Worm (Caenorhabditis elegans) whole organism, L2 larva: Measurements from ENCODE around the gene T06D8.10.

Source experiments
- aly-2 ChIP-seq: fragments of 150-350 bp; optimal IDR thresholded peaks from 2 replicates; lab custom pipeline; 2014; ENCODE audit warnings: missing biosample characterization, missing genetic modification characterization
- lin-13 ChIP-seq: fragments of 150-350 bp; optimal IDR thresholded peaks from 2 replicates; lab custom pipeline; 2014; ENCODE audit warnings: missing biosample characterization, missing genetic modification reagents, missing genetic modification characterization
- nhr-11 ChIP-seq: fragments of 150-350 bp; optimal IDR thresholded peaks from 2 replicates; lab custom pipeline; 2014; ENCODE audit warnings: missing biosample characterization, missing genetic modification characterization
- nhr-12 ChIP-seq: fragments of 150-350 bp; optimal IDR thresholded peaks from 2 replicates; lab custom pipeline; 2014; ENCODE audit warnings: missing biosample characterization, missing genetic modification characterization
- nhr-25 ChIP-seq: fragments of 150-350 bp; sonication (generic microtip); optimal IDR thresholded peaks from 3 replicates; lab custom pipeline; 2014; ENCODE audit warnings: missing biosample characterization, missing genetic modification characterization
- skn-1 ChIP-seq: sonication (generic microtip); optimal IDR thresholded peaks from 2 replicates; lab custom pipeline; 2017; ENCODE audit warnings: missing biosample characterization, missing genetic modification characterization
- unc-39 ChIP-seq: fragments of 150-350 bp; optimal IDR thresholded peaks from 2 replicates; lab custom pipeline; 2014; ENCODE audit warnings: missing biosample characterization, missing genetic modification characterization

DNA sequence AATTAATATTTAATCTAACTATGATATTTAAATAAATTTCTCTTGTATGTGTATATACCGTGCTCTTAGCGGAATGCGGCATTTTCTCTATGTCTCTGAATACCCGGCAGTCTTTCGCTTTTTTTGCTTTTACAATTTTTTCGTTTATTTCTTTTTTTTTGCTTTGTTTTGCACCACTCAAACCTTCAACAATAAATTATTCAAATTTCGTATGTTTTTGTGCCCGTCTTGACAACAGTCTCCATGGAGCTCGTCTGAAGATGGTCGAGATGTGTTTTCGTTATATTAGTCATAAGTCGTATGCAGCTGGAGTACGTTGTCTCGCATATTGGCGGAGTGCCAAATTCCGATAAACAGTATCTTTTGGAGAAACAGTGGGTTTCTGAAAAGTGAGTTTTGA lies 20.9 kb downstream of the T06D8.10 start, which contains the start of gene T06D8.2:
- TF ChIP-seq unc-39 (tag; lab: Kevin White, UChicago), result no peak
- TF ChIP-seq nhr-25, result no peak
- TF ChIP-seq skn-1 (tag; lab: Kevin White, UChicago), result no peak
- no peak for TF ChIP-seq nhr-12
- no peak for TF ChIP-seq aly-2 (tag; lab: Kevin White, UChicago)
- no peak for TF ChIP-seq lin-13 (GFP tag; lab: Kevin White, UChicago)
- no peak for TF ChIP-seq nhr-11
